Fruit fly (Drosophila melanogaster) whole organism, prepupa: ENCODE results near the gene Sytalpha.

Experiments
- CG10669 ChIP-seq: fragments of 200-800 bp; sonication (Bioruptor generic); optimal IDR thresholded peaks from 3 replicates; lab custom pipeline; 2018; ENCODE audit warnings: missing biosample characterization, mild to moderate bottlenecking, missing genetic modification characterization, moderate library complexity
- CG1621 ChIP-seq: fragments of 200-800 bp; sonication (Bioruptor generic); optimal IDR thresholded peaks from 3 replicates; lab custom pipeline; 2018; ENCODE audit warnings: missing biosample characterization, mild to moderate bottlenecking, missing genetic modification characterization
- CG16779 ChIP-seq: fragments of 200-800 bp; sonication (Bioruptor generic); optimal IDR thresholded peaks from 3 replicates; lab custom pipeline; 2017; ENCODE audit warnings: missing biosample characterization, mild to moderate bottlenecking, missing genetic modification characterization
- CG32006 ChIP-seq: fragments of 200-800 bp; sonication (Bioruptor generic); optimal IDR thresholded peaks from 3 replicates; lab custom pipeline; 2017; ENCODE audit warnings: missing biosample characterization, mild to moderate bottlenecking, missing genetic modification characterization
- acj6 ChIP-seq: fragments of 200-800 bp; sonication (Bioruptor generic); optimal IDR thresholded peaks from 3 replicates; lab custom pipeline; 2016; ENCODE audit warnings: missing biosample characterization, missing genetic modification characterization
- dsx ChIP-seq: fragments of 200-800 bp; optimal IDR thresholded peaks from 3 replicates; lab custom pipeline; 2019; ENCODE audit warnings: missing biosample characterization, mild to moderate bottlenecking, missing genetic modification characterization, moderate library complexity; ENCODE audit not compliant: poor library complexity, severe bottlenecking
- lz ChIP-seq: fragments of 200-800 bp; sonication (Bioruptor generic); optimal IDR thresholded peaks from 3 replicates; lab custom pipeline; 2016; ENCODE audit warnings: missing biosample characterization, missing genetic modification characterization

dm6 chr2L:17586750-17587149, 5.3 kb upstream of the Sytalpha start:
- TF ChIP-seq dsx (GFP tag; lab: Kevin White, UChicago) (no peak), acj6 (GFP tag; lab: Kevin White, UChicago) (no peak), lz (no peak), CG32006 (GFP tag; lab: Kevin White, UChicago) (no peak), CG16779 (tag; lab: Kevin White, UChicago) (no peak), CG10669 (no peak), CG1621 (no peak)
